Fruit fly (Drosophila melanogaster) S2 (cell line): ENCODE data around the gene Sfp87B.

ENCODE experiments used
- CG8478 ChIP-seq: fragments of >200 bp; optimal IDR thresholded peaks from 2 replicates; lab custom pipeline; 2018
- CTCF ChIP-seq, 2 experiments: fragments of >200 bp; optimal IDR thresholded peaks; 2 replicates each; lab custom pipeline; 2018

dm6 chr3R:12236804-12237203 is 36.1 kb upstream of the Sfp87B start, which contains the start of gene Cyp313a2:
- TF ChIP-seq CTCF (optimal IDR thresholded peaks at IDR 0.05; lab: Kevin White, UChicago) (no peak), CG8478 (no peak)
